Worm (Caenorhabditis elegans) whole organism, L4/young adult: ENCODE measurements around the gene cutl-9.

Source experiments
- W03F9.2 ChIP-seq: fragments of 150-350 bp; optimal IDR thresholded peaks from 2 replicates; lab custom pipeline; 2014; ENCODE audit warnings: missing biosample characterization, missing genetic modification characterization
- dao-5 ChIP-seq: sonication (generic microtip); optimal IDR thresholded peaks from 2 replicates; lab custom pipeline; 2016; ENCODE audit warnings: missing genotype, missing genetic modification characterization, moderate library complexity, missing compliant biosample characterization
- him-1 ChIP-seq: sonication (generic microtip); optimal IDR thresholded peaks from 2 replicates; lab custom pipeline; 2016; ENCODE audit warnings: missing genotype, missing genetic modification reagents, missing genetic modification characterization, missing compliant biosample characterization

The cutl-9 gene

ce11 chrII:10652112-10652511 lies 30.0 kb downstream of the cutl-9 start, which contains the start of gene nphp-1:
nphp-1 (minus strand) TSS chrII:10652256.
- TF ChIP-seq dao-5: no peak
- TF ChIP-seq W03F9.2 (tag; lab: Kevin White, UChicago): no peak
- TF ChIP-seq him-1 (tag; lab: Kevin White, UChicago): no peak

ce11 chrII:10653559-10653958 lies 31.5 kb downstream of the cutl-9 start:
- TF ChIP-seq W03F9.2 (tag; lab: Kevin White, UChicago) (no peak), him-1 (tag; lab: Kevin White, UChicago) (no peak), dao-5 (no peak)

DNA sequence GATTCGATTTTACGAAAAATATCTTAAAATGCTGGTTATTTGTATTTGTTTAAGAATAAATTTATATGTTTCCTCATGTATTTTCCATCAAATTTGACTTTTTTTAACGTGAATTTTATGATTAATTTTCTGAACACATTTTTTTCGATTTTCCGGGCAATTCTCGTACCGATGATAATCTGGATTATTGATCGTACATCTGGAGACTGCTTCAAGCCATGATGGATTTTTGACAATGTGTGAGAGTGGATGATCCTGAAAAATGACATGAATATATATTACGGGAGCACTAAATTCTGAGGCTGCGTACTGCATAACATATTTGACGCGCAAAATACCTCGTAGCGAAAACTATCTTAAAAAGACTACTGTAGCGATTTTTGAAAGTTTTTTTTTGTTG lies 32.4 kb downstream of the cutl-9 start:
- TF ChIP-seq him-1 (tag; lab: Kevin White, UChicago) (no peak), dao-5 (no peak), W03F9.2 (tag; lab: Kevin White, UChicago) (no peak)

DNA sequence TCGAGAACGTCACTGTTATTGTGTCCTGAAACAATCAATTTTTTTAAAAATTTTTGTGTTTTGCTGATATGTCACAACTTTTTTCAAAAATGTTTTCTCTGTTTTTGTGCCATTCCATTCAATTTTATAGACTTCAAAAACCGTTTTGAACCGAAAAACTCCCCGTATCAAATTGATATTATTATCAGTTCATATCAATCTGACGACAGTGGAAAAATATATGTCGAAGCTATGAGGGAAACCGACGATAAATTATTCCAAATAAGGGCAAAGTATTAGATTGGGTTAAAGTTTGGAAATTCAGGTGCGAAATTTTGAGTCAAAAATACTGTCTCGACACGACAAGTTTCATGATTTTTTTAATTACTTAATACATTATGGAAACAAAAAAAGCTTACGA lies 34.3 kb downstream of the cutl-9 start:
- TF ChIP-seq dao-5 (no peak), him-1 (tag; lab: Kevin White, UChicago) (no peak), W03F9.2 (tag; lab: Kevin White, UChicago) (no peak)

DNA sequence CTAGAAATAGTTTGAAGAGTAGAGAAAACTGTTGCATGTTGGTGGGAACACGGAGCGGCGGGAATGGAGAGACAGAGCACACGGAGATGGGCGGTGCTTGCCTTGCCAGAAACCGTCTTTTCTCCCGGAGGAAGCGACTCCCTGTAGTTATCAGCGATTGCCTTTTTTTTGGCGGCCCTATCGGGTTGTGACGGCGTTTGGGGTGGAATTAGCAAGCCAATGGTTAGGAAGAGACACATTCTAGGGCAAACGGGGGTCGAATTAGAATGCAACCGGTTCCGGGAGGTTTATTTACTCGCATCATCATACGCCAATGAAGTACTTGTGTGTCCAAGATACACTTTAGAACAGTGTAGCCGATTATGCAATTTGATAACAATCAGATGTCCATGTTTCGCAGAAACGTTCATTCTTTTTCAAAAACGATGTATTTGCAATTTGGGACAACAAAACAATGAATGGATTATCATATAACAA lies 35.6 kb downstream of the cutl-9 start, which contains the start of gene lact-3:
lact-3 (minus strand) TSS at position 51 of the 477 bp plus-strand sequence.
- TF ChIP-seq dao-5: no peak
- TF ChIP-seq W03F9.2 (tag; lab: Kevin White, UChicago): no peak
- no peak for TF ChIP-seq him-1 (tag; lab: Kevin White, UChicago)

- peak; percentile 90 for TF ChIP-seq W03F9.2 (tag; lab: Kevin White, UChicago)
- TF ChIP-seq him-1 (tag; lab: Kevin White, UChicago): no peak
Measured at ce11 chrII:10658576-10659256, 36.7 kb downstream of the cutl-9 start, which contains the start of the genes snu-13 and rsp-7. snu-13 (minus strand) TSS chrII:10658626. rsp-7 (plus strand) TSS chrII:10659206.

- TF ChIP-seq dao-5: no peak
- TF ChIP-seq W03F9.2 (tag; lab: Kevin White, UChicago): no peak
- TF ChIP-seq him-1 (tag; lab: Kevin White, UChicago): no peak
Measured at ce11 chrII:10659585-10659984, 37.5 kb downstream of the cutl-9 start.

DNA sequence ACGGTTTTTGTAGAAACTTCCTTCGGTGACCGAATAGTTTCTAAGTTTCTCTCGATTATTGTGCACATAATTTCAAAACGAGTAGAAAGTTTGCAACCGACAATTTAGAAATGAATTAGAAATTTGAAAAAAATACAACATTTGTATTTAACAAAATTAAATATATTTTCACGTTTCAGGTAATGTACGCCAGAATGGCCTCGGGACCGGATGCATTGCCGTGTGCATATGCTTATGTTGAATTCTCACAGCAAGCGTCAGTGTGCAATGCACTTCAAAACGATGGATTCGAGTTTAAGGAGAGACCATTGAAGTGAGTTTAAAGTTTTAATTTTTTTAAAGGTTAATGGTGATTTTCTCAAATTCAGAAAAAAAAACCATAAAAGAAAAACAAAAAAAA lies 38.8 kb downstream of the cutl-9 start, which contains the start of gene marc-2:
marc-2 (minus strand) TSS at position 101 of the 400 bp plus-strand sequence.
- no peak for TF ChIP-seq dao-5
- no peak for TF ChIP-seq W03F9.2 (tag; lab: Kevin White, UChicago)
- TF ChIP-seq him-1 (tag; lab: Kevin White, UChicago): no peak

ce11 chrII:10661448-10662064 lies 39.5 kb downstream of the cutl-9 start:
- TF ChIP-seq him-1 (tag; lab: Kevin White, UChicago): no peak
- no peak for TF ChIP-seq dao-5
- TF ChIP-seq W03F9.2 (tag; lab: Kevin White, UChicago): no peak

DNA sequence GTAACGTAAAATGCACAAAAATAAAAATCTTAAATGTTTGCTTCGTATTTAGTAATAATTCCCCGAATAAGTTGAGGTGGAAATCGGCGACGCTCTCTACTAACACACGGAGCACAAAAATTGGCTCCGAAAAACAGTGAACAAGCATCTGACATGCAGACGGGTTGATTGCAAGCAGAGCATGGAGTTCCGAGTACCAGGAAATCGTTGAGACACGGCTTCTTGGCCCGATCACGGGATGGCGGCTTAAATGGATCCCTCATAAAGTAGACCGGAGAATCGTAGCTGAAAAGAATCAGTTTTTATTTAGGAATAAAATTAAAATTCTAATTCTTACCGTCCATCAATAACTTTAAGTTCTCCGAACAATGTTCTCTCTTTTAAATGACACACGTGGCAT lies 40.2 kb downstream of the cutl-9 start:
- TF ChIP-seq W03F9.2 (tag; lab: Kevin White, UChicago): no peak
- TF ChIP-seq him-1 (tag; lab: Kevin White, UChicago): no peak
- TF ChIP-seq dao-5: no peak

DNA sequence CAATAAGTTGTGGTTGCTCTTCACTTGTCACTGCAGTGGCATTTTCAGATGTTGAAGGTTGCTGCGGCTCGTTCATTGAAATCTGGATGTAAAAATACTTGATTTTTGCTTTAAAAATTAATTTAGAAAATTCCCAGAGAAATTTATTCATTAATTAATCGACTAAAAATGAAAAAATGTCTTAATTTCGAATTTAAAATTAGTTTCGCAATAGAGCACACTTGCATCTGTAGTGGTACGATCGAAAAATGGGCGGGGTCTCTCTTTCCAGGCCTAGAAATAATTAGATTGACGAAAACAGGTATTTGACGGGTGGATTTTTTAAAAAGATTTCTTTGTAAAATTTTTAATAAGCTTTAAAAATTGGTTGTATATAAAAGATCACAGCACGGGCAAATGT lies 40.6 kb downstream of the cutl-9 start, which contains the start of gene D2089.8:
D2089.8 (minus strand) TSS at position 84 of the 400 bp plus-strand sequence.
- TF ChIP-seq W03F9.2 (tag; lab: Kevin White, UChicago) (peak; percentile 24), dao-5 (no peak)

ce11 chrII:10665031-10665430 lies 43.0 kb downstream of the cutl-9 start, which contains the start of gene D2089.3:
D2089.3 (minus strand) TSS chrII:10665131.
- TF ChIP-seq dao-5: no peak

DNA sequence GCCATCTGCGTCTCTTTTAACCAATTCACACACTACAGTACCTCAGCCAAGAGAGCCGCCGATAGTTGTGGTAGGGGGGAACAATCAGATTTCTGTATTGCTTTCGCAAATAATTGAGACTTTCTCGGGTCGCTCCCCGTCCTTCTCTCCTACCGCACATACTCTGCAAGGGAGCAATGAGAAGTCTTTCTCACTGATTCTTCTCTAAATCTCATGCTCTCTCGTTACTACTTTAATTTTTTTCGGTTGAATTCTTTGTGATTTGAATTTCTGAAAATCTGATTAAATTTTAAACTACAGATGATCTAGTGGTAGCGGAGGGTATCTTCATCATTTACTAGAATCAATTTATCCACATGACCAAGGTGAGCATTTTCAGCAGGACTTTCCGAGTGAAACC lies 53.2 kb downstream of the cutl-9 start, which contains the start of gene ptb-1:
ptb-1 (plus strand) TSS at position 301 of the 400 bp plus-strand sequence.
- TF ChIP-seq him-1 (tag; lab: Kevin White, UChicago): no peak
- no peak for TF ChIP-seq W03F9.2 (tag; lab: Kevin White, UChicago)
- TF ChIP-seq dao-5: no peak
